Worm (Caenorhabditis elegans) whole organism, late embryonic: ENCODE measurements around the gene capg-2.

Source experiments
- K02D7.2 ChIP-seq: sonication (generic microtip); optimal IDR thresholded peaks from 2 replicates; lab custom pipeline; 2017; ENCODE audit warnings: mild to moderate bottlenecking, missing genetic modification characterization, missing compliant biosample characterization
- dve-1 ChIP-seq: sonication (generic microtip); optimal IDR thresholded peaks from 2 replicates; lab custom pipeline; 2017; ENCODE audit warnings: antibody characterized with exemption, mild to moderate bottlenecking, missing genetic modification characterization, missing compliant biosample characterization
- ets-4 ChIP-seq: sonication (generic microtip); optimal IDR thresholded peaks from 2 replicates; lab custom pipeline; 2016; ENCODE audit warnings: missing genetic modification characterization, missing compliant biosample characterization
- fkh-10 ChIP-seq: fragments of 150-350 bp; optimal IDR thresholded peaks from 2 replicates; lab custom pipeline; 2014; ENCODE audit warnings: missing biosample characterization, missing genetic modification reagents, missing genetic modification characterization
- fkh-6 ChIP-seq: sonication (generic microtip); optimal IDR thresholded peaks from 2 replicates; lab custom pipeline; 2016; ENCODE audit warnings: missing genetic modification characterization, missing compliant biosample characterization
- lin-11 ChIP-seq: fragments of 200-800 bp; sonication (Bioruptor generic); optimal IDR thresholded peaks from 2 replicates; lab custom pipeline; 2018; ENCODE audit warnings: mild to moderate bottlenecking, missing genetic modification characterization, missing compliant biosample characterization
- pqm-1 ChIP-seq: sonication (generic microtip); optimal IDR thresholded peaks from 2 replicates; lab custom pipeline; 2016; ENCODE audit warnings: missing genetic modification characterization, missing compliant biosample characterization
- ref-2 ChIP-seq: sonication (generic microtip); optimal IDR thresholded peaks from 2 replicates; lab custom pipeline; 2016; ENCODE audit warnings: missing genetic modification characterization, missing compliant biosample characterization

DNA sequence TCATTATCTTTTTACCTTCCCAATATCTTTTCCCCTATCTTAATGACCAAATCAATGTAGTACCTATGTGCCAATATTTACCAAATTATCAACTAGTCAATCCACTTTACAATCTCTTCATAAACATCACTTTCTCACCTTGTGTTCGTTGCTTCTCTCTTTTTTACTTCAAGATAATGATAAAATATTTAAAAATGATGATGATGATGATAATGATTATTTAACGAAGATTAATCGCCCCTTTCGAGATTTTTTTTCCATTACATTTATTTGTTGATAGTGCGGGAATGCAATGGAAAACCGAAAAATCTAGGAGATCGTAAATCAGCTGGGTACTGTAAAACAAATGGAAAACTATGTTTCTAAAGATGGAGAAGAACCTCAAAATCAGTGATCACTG lies 22.4 kb downstream of the capg-2 start:
- no peak for TF ChIP-seq K02D7.2 (tag; lab: Kevin White, UChicago)
- no peak for TF ChIP-seq fkh-6 (tag; lab: Kevin White, UChicago)
- TF ChIP-seq dve-1, result no peak
- no peak for TF ChIP-seq fkh-10 (GFP tag; lab: Kevin White, UChicago)
- no peak for TF ChIP-seq lin-11
- no peak for TF ChIP-seq ets-4 (tag; lab: Kevin White, UChicago)
- no peak for TF ChIP-seq ref-2 (tag; lab: Kevin White, UChicago)
- no peak for TF ChIP-seq pqm-1 (tag; lab: Kevin White, UChicago)
